Worm (Caenorhabditis elegans) whole organism, late embryonic: ENCODE data around the gene Y46D2A.3.

ENCODE experiments used
- F13H6.1 ChIP-seq: sonication (generic microtip); optimal IDR thresholded peaks from 2 replicates; lab custom pipeline; 2016; ENCODE audit warnings: missing genetic modification characterization, missing compliant biosample characterization
- Y22D7AL.16 ChIP-seq: sonication (generic microtip); optimal IDR thresholded peaks from 2 replicates; lab custom pipeline; 2016; ENCODE audit warnings: missing genetic modification characterization, missing compliant biosample characterization
- ama-1 ChIP-seq: fragments of 150-350 bp; optimal IDR thresholded peaks from 2 replicates; lab custom pipeline; 2014
- ceh-6 ChIP-seq: fragments of 200-800 bp; sonication (Bioruptor generic); optimal IDR thresholded peaks from 2 replicates; lab custom pipeline; 2018; ENCODE audit warnings: mild to moderate bottlenecking, missing genetic modification characterization, missing compliant biosample characterization
- ceh-9 ChIP-seq: sonication (generic microtip); optimal IDR thresholded peaks from 2 replicates; lab custom pipeline; 2016; ENCODE audit warnings: mild to moderate bottlenecking, missing genetic modification characterization, inconsistent platforms, missing compliant biosample characterization
- fax-1 ChIP-seq: sonication (generic microtip); optimal IDR thresholded peaks from 2 replicates; lab custom pipeline; 2016; ENCODE audit warnings: missing genotype, missing genetic modification characterization, missing compliant biosample characterization
- fkh-10 ChIP-seq: fragments of 150-350 bp; optimal IDR thresholded peaks from 2 replicates; lab custom pipeline; 2014; ENCODE audit warnings: missing biosample characterization, missing genetic modification reagents, missing genetic modification characterization
- gmeb-2 ChIP-seq: sonication (generic microtip); optimal IDR thresholded peaks from 2 replicates; lab custom pipeline; 2016; ENCODE audit warnings: missing genetic modification characterization, inconsistent platforms, missing compliant biosample characterization
- nhr-11 ChIP-seq: fragments of 150-350 bp; optimal IDR thresholded peaks from 2 replicates; lab custom pipeline; 2014; ENCODE audit warnings: missing biosample characterization, missing genetic modification characterization
- pha-4 ChIP-seq: fragments of 150-350 bp; optimal IDR thresholded peaks from 2 replicates; lab custom pipeline; 2018; ENCODE audit warnings: missing biosample characterization, missing genetic modification reagents, missing genetic modification characterization
- pqm-1 ChIP-seq: sonication (generic microtip); optimal IDR thresholded peaks from 2 replicates; lab custom pipeline; 2016; ENCODE audit warnings: missing genetic modification characterization, missing compliant biosample characterization
- rnt-1 ChIP-seq: sonication (generic microtip); optimal IDR thresholded peaks from 2 replicates; lab custom pipeline; 2016; ENCODE audit warnings: missing genetic modification characterization, missing compliant biosample characterization
- tbx-2 ChIP-seq: sonication (generic microtip); optimal IDR thresholded peaks from 2 replicates; lab custom pipeline; 2016; ENCODE audit warnings: missing genetic modification characterization, missing compliant biosample characterization
- unc-42 ChIP-seq: sonication (generic microtip); optimal IDR thresholded peaks from 2 replicates; lab custom pipeline; 2016; ENCODE audit warnings: missing genotype, missing genetic modification characterization, missing compliant biosample characterization

- TF ChIP-seq fax-1: no peak
- no peak for TF ChIP-seq pqm-1 (tag; lab: Kevin White, UChicago)
- no peak for TF ChIP-seq nhr-11 (tag; lab: Kevin White, UChicago)
- no peak for TF ChIP-seq F13H6.1 (tag; lab: Kevin White, UChicago)
- TF ChIP-seq fkh-10 (GFP tag; lab: Kevin White, UChicago): no peak
- no peak for TF ChIP-seq unc-42 (tag; lab: Kevin White, UChicago)
- TF ChIP-seq ama-1 (lab: Kevin White, UChicago): no peak
- TF ChIP-seq ceh-6 (GFP tag; lab: Kevin White, UChicago): no peak
- no peak for TF ChIP-seq rnt-1
- no peak for TF ChIP-seq ceh-9 (tag; lab: Kevin White, UChicago)
- TF ChIP-seq tbx-2 (tag; lab: Kevin White, UChicago): no peak
- no peak for TF ChIP-seq pha-4 (tag; lab: Kevin White, UChicago)
- no peak for TF ChIP-seq Y22D7AL.16
- no peak for TF ChIP-seq gmeb-2 (tag; lab: Kevin White, UChicago)
These were observed 30.4 kb downstream of the Y46D2A.3 start, which contains the start of gene btb-16 for ce11 chrII:3296644-3297043.
